Fruit fly (Drosophila melanogaster) Kc167 (cell line): Measurements from ENCODE around the gene ft.

Source experiments
- Myc ChIP-seq: fragments of >200 bp; optimal IDR thresholded peaks from 2 replicates; lab custom pipeline; 2017; ENCODE audit warnings: missing external identifiers
- Sin3A ChIP-seq: fragments of >200 bp; optimal IDR thresholded peaks from 2 replicates; lab custom pipeline; 2018; ENCODE audit warnings: missing external identifiers
- h ChIP-seq: fragments of >200 bp; optimal IDR thresholded peaks from 3 replicates; lab custom pipeline; 2018; ENCODE audit warnings: missing external identifiers
- insv ChIP-seq: fragments of >200 bp; optimal IDR thresholded peaks from 3 replicates; lab custom pipeline; 2018; ENCODE audit warnings: missing external identifiers
- psq ChIP-seq: fragments of >200 bp; optimal IDR thresholded peaks from 2 replicates; lab custom pipeline; 2017; ENCODE audit warnings: missing external identifiers
- ttk ChIP-seq: sonication (Bioruptor generic); optimal IDR thresholded peaks from 2 replicates; lab custom pipeline; 2017; ENCODE audit warnings: missing external identifiers

The ft gene

DNA sequence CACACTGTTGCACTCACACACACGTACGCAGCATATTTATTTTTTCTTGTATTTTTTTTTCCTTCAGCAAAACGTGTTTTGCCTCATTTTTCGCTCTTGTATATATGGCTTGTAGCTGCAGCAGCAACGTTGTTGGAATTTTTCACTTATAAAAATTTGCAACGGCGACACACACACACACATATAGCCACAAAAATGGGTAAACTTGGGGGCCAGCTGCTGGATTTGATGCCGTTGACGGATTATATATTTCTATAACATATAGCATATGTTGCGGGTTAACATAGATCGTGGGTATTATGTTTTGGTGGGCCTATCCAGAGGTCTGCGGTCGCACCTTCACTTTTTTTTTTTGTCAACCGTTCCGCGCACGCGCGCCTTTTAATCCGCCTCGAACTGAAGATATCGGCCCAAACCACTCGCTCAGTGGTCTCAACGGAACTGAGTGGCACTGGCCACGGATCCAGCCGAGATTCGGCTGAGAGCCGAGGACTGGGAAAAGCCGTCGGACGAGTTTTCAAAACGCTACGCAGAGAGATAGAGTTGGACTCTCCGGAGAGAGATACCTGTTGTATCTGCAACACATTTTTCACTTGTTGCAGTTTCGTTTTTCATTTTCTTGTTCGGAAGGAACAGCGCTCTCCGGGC lies at the start of gene ft:
Gene ft, minus strand, starts transcription at position 443 of the 648 bp plus-strand sequence.
- TF ChIP-seq psq = no peak
- TF ChIP-seq Myc (lab: Kevin White, UChicago) = no peak
- TF ChIP-seq ttk (lab: Kevin White, UChicago) = no peak
- TF ChIP-seq insv = no peak
- TF ChIP-seq h (lab: Kevin White, UChicago) = no peak
- TF ChIP-seq Sin3A (lab: Kevin White, UChicago) = no peak

DNA sequence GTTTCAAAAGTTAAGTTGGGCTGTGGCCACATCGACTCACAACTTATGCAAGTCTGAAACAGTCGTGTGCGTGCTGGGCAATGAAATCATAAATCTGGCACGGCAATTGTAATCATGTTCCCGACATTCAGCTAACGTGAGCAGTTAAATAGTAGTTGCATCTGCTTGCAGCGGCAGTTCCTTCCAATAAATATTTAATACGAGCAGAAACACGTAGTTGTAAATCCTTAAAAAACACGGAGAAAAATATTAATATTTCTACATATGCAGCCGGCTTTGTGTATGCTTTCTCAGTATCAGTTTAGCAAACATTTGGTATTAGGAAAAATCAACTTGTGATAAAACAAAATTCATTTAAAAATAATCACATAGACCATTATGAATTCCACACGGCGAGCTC lies 35.7 kb upstream of the ft start, which contains the start of gene CG15425:
Gene CG15425, plus strand, starts transcription at position 301 of the 400 bp plus-strand sequence.
- no peak for TF ChIP-seq h (lab: Kevin White, UChicago)

DNA sequence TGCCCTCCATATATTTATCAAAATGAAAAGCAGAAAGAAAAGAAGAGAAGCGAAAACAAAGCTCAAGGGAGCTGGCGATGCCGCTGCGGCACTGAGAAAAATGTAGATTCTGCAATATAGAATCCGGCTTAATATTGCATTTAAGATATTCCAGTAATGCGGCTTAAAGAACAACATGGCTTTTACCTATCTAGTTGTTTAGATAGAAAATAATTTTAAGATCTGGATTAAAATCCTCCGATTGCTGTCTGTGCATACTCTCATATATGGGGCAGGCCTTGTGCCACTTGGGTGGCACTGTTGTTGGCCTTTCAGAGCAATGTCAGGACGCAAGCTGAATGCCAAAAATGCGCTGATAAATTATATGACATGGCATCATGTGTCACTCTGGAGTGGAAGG lies 33.3 kb upstream of the ft start:
- TF ChIP-seq psq (no peak), Myc (lab: Kevin White, UChicago) (no peak), ttk (lab: Kevin White, UChicago) (no peak), h (lab: Kevin White, UChicago) (no peak), Sin3A (lab: Kevin White, UChicago) (no peak), insv (no peak)

DNA sequence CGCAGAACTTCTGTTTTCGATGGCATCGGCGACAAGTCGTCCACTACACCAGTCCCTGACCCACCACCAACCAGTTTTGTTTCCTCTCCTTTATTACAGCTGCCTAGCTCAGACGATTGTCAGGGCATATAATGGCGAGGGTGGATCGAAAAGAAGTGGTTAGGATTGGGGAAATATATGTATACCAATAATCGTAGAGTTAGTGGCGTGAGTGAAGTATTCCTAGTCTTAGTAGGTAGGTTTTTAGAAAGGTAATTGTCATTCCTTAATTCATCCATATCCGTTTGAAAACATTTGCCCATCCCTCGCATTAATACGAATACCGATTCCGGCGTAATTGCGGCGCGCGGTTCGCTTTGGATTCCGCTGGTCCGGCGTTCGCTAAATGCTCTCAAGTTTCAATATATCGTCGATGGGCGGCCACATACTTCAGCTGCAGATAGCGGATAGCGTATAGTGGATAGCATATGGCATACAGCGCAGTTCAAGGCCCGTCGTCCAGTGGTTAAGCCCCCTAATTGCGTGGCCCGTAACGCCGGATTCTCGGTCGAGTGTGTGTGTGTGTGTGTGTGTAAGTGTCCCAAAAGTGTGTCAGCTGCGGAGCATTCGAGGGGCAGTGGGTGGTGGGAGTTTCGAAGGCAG lies 31.4 kb upstream of the ft start:
- TF ChIP-seq psq (no peak), ttk (lab: Kevin White, UChicago) (no peak), Myc (lab: Kevin White, UChicago) (no peak), insv (no peak), Sin3A (lab: Kevin White, UChicago) (no peak), h (lab: Kevin White, UChicago) (no peak)

DNA sequence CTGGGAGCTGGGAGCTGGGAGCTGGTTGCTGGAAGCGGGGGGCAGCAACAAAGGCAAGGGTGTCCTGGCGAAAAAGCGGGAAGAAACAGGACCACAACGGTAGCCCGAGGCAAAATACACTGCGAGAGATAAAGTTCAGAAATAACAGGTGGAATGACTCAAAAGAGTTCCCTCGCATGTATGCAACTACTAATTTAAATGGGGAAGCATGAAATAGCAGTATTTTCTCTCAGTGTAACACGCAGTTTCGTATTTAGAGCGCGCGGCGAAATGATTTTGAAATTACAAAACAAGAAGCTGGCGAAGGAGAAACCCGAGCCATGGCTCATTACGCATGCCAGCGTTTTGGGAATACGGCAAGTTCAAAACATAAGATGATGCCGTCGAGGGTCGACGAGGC lies 26.7 kb upstream of the ft start:
- TF ChIP-seq h (lab: Kevin White, UChicago) = no peak

DNA sequence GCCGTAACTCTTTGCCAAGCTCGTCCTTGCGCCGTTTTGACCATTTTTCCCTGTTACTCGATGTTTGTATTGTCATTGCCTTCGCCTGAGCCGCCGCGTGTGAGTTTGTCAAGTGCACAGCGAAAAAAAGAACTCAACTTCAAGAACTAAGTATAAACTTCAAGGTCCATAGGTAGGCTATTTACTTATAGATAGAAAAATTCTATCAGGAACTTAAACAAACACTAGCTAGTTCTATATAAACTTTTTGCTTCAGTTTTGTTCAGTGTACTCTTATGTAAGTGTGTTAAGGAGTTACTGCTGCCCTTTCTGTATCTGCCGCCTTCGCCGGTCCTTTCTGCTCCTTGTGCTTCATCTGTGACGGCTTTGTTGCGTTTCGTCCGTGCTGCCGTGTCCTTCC lies 24.8 kb upstream of the ft start:
- no peak for TF ChIP-seq psq

DNA sequence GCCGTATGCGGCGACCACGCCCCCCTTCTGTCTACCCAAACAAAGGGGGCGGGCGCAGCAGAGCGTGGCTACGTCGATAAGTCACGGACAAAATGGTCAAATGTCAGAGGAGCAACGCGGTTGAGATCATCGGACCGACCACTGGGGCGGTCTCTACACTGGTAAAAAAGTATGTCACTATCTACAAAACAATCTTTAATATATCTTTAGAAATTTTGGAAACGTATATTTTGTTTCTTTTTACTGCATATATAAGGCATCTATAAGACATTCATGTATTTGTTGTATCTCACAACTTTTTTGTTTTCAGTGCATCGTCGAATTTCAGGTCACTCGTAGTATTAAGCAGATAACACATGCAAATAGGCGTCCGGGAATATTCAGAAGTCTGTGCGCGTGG lies 19.9 kb upstream of the ft start:
- TF ChIP-seq Sin3A (lab: Kevin White, UChicago) (no peak), h (lab: Kevin White, UChicago) (no peak), insv (no peak), psq (no peak), Myc (lab: Kevin White, UChicago) (no peak), ttk (lab: Kevin White, UChicago) (no peak)

DNA sequence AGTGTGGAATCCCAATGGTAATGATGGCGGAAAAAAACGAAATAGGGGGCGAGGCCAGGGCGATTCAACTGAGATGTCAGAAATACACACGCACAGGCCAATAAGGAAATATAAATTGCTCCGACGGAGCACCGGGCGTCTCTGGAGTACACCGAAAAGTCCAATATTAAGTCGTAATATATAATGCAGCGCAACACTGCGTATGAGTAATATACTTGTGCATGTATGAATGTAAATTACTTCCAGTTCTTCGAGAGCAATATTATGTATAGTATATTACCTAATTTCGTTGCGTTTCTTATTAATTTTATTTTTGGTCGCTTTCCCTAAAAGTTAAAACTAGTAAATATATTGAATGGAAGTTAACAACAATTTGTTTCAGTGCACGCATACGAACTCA lies 9.0 kb upstream of the ft start:
- TF ChIP-seq insv = no peak
- no peak for TF ChIP-seq h (lab: Kevin White, UChicago)
- TF ChIP-seq Myc (lab: Kevin White, UChicago) = no peak
- TF ChIP-seq psq = no peak
- TF ChIP-seq ttk (lab: Kevin White, UChicago) = no peak
- TF ChIP-seq Sin3A (lab: Kevin White, UChicago) = no peak

DNA sequence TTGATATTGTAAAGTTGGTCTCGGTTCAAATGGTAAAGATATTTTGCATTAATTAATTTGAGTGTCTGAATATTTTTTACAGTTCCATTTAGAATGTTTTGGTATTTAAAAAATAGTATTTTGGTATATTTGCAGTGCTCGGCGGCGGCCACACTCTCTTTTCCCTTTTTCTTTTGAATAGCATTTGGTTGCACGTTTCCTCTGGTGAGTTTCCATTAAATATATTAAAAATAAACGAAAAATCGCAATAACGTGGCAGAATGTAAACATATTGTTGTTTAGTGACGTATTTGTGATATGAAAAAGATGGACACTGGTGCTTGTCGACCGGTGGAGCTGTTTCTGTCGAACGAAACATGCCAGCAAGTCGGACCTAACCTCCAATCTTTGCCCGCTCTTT lies 6.0 kb upstream of the ft start, which contains the start of gene RpL40:
Gene RpL40, plus strand, starts transcription at position 154 of the 400 bp plus-strand sequence.
- TF ChIP-seq ttk (lab: Kevin White, UChicago) (no peak), Myc (lab: Kevin White, UChicago) (no peak), insv (no peak), psq (no peak), Sin3A (lab: Kevin White, UChicago) (no peak), h (lab: Kevin White, UChicago) (no peak)

DNA sequence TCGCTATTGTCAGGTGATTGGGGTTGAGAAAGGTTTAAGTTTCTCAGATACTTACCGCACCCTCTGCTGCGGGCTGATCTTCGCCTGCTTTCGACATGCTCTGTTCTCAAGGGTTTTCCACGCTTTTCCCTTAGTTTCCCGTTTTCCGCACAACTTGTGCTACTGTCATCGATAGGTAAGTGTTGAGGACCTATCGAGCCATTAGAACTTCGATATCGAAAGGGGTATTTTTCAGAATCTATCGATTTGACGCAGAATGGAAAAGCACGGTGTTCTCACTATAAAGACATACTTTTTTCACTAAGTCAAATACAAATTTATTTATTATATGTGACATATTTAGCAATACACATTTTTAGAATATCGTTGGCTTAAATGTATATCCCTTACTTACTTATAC lies 5.2 kb upstream of the ft start, which contains the start of gene CG3702:
Gene CG3702, minus strand, starts transcription at position 306 of the 400 bp plus-strand sequence.
- no peak for TF ChIP-seq h (lab: Kevin White, UChicago)
- TF ChIP-seq Myc (lab: Kevin White, UChicago) = no peak
- no peak for TF ChIP-seq psq
- TF ChIP-seq ttk (lab: Kevin White, UChicago) = no peak
- no peak for TF ChIP-seq Sin3A (lab: Kevin White, UChicago)
- TF ChIP-seq insv = no peak

DNA sequence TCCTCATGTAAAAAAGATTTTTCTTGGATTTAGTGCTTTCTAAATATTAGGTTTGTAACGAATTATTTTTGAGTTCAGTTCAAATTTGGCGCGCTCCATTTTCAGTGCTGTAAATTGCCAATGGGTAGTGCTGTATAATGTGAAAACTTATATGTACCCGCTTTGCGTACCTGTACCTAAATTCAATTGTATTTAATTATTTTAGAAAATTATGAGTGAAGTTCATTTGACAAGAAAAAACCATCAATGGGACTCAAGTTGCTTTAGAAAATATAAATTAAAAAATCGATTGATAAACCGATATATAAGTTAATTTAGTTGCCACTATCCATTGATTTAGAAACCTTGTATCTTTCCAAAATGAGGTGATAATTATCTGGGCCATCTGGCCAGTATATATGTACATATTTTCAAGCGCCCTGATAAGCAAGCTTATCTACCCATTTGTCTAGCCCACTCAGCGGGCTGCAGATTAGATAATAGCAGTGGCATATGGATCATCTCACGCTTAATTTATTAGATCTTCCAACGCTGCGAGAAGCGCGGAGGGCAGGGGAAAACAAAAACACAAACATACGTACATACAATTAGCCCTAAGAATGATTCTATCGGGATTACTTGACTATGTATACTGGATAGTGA lies 2.7 kb upstream of the ft start:
- TF ChIP-seq Sin3A (lab: Kevin White, UChicago) (no peak), ttk (lab: Kevin White, UChicago) (no peak), psq (no peak), insv (no peak), Myc (lab: Kevin White, UChicago) (no peak), h (lab: Kevin White, UChicago) (no peak)

DNA sequence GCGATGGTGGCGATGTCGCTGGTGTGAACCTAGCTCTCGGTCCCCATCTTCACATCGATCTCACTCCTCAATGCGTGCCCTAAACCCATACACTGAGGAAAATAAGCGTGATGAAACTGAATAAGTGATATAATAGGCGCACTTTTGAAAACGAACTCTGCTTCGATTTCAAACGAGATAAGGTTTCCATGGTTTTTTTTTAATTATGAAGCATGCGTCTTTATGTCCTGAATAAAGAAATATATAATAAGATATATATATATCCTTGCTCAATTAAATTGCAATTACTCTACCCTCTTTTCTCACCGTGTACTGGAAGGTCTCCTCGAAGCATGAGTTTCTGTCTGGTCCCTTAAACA lies 1.3 kb upstream of the ft start:
- TF ChIP-seq Sin3A (lab: Kevin White, UChicago) (no peak), psq (no peak)
